Worm (Caenorhabditis elegans) whole organism, L2 larva: ENCODE results near the gene rgs-3.

Experiments
- F13H6.1 ChIP-seq: sonication (generic microtip); optimal IDR thresholded peaks from 2 replicates; lab custom pipeline; 2016; ENCODE audit warnings: missing genetic modification characterization, missing compliant biosample characterization
- gmeb-1 ChIP-seq: fragments of 150-350 bp; optimal IDR thresholded peaks from 2 replicates; lab custom pipeline; 2014; ENCODE audit warnings: missing biosample characterization, missing genetic modification characterization
- lin-13 ChIP-seq: fragments of 150-350 bp; optimal IDR thresholded peaks from 2 replicates; lab custom pipeline; 2014; ENCODE audit warnings: missing biosample characterization, missing genetic modification reagents, missing genetic modification characterization
- lin-39 ChIP-seq: fragments of 150-350 bp; optimal IDR thresholded peaks from 2 replicates; lab custom pipeline; 2014; ENCODE audit warnings: missing biosample characterization, missing genetic modification reagents, missing genetic modification characterization
- nhr-11 ChIP-seq: fragments of 150-350 bp; optimal IDR thresholded peaks from 2 replicates; lab custom pipeline; 2014; ENCODE audit warnings: missing biosample characterization, missing genetic modification characterization
- nhr-12 ChIP-seq: fragments of 150-350 bp; optimal IDR thresholded peaks from 2 replicates; lab custom pipeline; 2014; ENCODE audit warnings: missing biosample characterization, missing genetic modification characterization
- nhr-21 ChIP-seq: fragments of 150-350 bp; optimal IDR thresholded peaks from 2 replicates; lab custom pipeline; 2014; ENCODE audit warnings: missing biosample characterization, missing genetic modification characterization
- nhr-237 ChIP-seq: fragments of 150-350 bp; optimal IDR thresholded peaks from 2 replicates; lab custom pipeline; 2014; ENCODE audit warnings: missing biosample characterization, missing genetic modification characterization
- nhr-25 ChIP-seq: fragments of 150-350 bp; sonication (generic microtip); optimal IDR thresholded peaks from 3 replicates; lab custom pipeline; 2014; ENCODE audit warnings: missing biosample characterization, missing genetic modification characterization
- sem-4 ChIP-seq: fragments of 150-350 bp; optimal IDR thresholded peaks from 2 replicates; lab custom pipeline; 2014; ENCODE audit warnings: missing biosample characterization, missing genetic modification reagents, missing genetic modification characterization

- TF ChIP-seq sem-4 (no peak), nhr-12 (tag; lab: Kevin White, UChicago) (no peak), gmeb-1 (tag; lab: Kevin White, UChicago) (no peak), nhr-21 (tag; lab: Kevin White, UChicago) (no peak), nhr-11 (tag; lab: Kevin White, UChicago) (no peak), lin-39 (tag; lab: Kevin White, UChicago) (no peak), nhr-237 (no peak), F13H6.1 (tag; lab: Kevin White, UChicago) (no peak), nhr-25 (tag; lab: Kevin White, UChicago) (no peak), lin-13 (GFP tag; lab: Kevin White, UChicago) (no peak)
These were observed 23.2 kb downstream of the rgs-3 start for ce11 chrII:6122641-6123424.
